Worm (Caenorhabditis elegans) whole organism, late embryonic: ENCODE results near the gene C55A6.3.

Source experiments
- C08G9.2 ChIP-seq: sonication (generic microtip); optimal IDR thresholded peaks from 2 replicates; lab custom pipeline; 2016; ENCODE audit warnings: mild to moderate bottlenecking, missing genetic modification characterization, moderate library complexity, missing compliant biosample characterization
- Y22D7AL.16 ChIP-seq: sonication (generic microtip); optimal IDR thresholded peaks from 2 replicates; lab custom pipeline; 2016; ENCODE audit warnings: missing genetic modification characterization, missing compliant biosample characterization
- dve-1 ChIP-seq: sonication (generic microtip); optimal IDR thresholded peaks from 2 replicates; lab custom pipeline; 2017; ENCODE audit warnings: antibody characterized with exemption, mild to moderate bottlenecking, missing genetic modification characterization, missing compliant biosample characterization
- fkh-10 ChIP-seq: fragments of 150-350 bp; optimal IDR thresholded peaks from 2 replicates; lab custom pipeline; 2014; ENCODE audit warnings: missing biosample characterization, missing genetic modification reagents, missing genetic modification characterization
- hlh-30 ChIP-seq: sonication (generic microtip); optimal IDR thresholded peaks from 2 replicates; lab custom pipeline; 2017; ENCODE audit warnings: antibody characterized with exemption, missing genetic modification characterization, missing compliant biosample characterization; ENCODE audit not compliant: insufficient read depth
- sox-2 ChIP-seq: fragments of 200-800 bp; sonication (Bioruptor generic); IDR thresholded peaks from 2 replicates; pipeline ENCODE4 v1.3.6; 2022; ENCODE audit warnings: missing genetic modification reagents, missing genetic modification characterization, missing compliant biosample characterization
- ttx-3 ChIP-seq: sonication (generic microtip); optimal IDR thresholded peaks from 2 replicates; lab custom pipeline; 2016; ENCODE audit warnings: missing genetic modification reagents, missing genetic modification characterization, missing compliant biosample characterization

DNA sequence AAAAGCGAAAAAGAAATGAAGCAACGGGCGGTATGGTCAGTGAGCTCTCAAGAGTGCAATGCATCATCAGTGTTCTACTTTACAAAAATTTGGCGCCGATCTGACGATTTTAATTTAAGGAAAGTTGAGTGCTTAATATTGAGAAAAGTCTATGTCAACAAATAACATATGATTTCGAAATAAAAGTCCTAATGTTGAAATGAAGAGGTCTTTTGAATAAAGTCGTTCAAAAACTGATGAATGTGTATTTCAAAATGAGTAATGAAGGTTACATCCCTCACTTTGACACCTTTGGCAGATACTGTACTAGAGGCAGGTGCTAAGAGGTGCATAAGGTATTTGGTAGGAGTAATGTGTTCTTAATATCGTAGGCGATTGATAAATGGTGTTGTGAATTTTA is 15.9 kb downstream of the C55A6.3 start:
- no peak for TF ChIP-seq Y22D7AL.16
- no peak for TF ChIP-seq fkh-10 (GFP tag; lab: Kevin White, UChicago)
- no peak for TF ChIP-seq ttx-3 (tag; lab: Kevin White, UChicago)
- TF ChIP-seq C08G9.2 (tag; lab: Kevin White, UChicago): no peak
- no peak for TF ChIP-seq dve-1 (tag; lab: Kevin White, UChicago)
- TF ChIP-seq sox-2 (GFP tag; lab: Robert Waterston, UW): no peak
- no peak for TF ChIP-seq hlh-30 (tag; lab: Kevin White, UChicago)
